Worm (Caenorhabditis elegans) whole organism, late embryonic: ENCODE data around the gene B0410.3.

Experiments
- C08G9.2 ChIP-seq: sonication (generic microtip); optimal IDR thresholded peaks from 2 replicates; lab custom pipeline; 2016; ENCODE audit warnings: mild to moderate bottlenecking, missing genetic modification characterization, moderate library complexity, missing compliant biosample characterization
- C38D4.7 ChIP-seq: fragments of 200-800 bp; sonication (Bioruptor generic); optimal IDR thresholded peaks from 2 replicates; lab custom pipeline; 2018; ENCODE audit warnings: mild to moderate bottlenecking, missing genetic modification characterization, moderate library complexity, missing compliant biosample characterization
- K02D7.2 ChIP-seq: sonication (generic microtip); optimal IDR thresholded peaks from 2 replicates; lab custom pipeline; 2017; ENCODE audit warnings: mild to moderate bottlenecking, missing genetic modification characterization, missing compliant biosample characterization
- T23F11.4 ChIP-seq: fragments of 200-800 bp; sonication (Bioruptor generic); optimal IDR thresholded peaks from 2 replicates; lab custom pipeline; 2018; ENCODE audit warnings: mild to moderate bottlenecking, missing genetic modification characterization, missing compliant biosample characterization
- ahr-1 ChIP-seq: sonication (generic microtip); optimal IDR thresholded peaks from 2 replicates; lab custom pipeline; 2016; ENCODE audit warnings: missing genetic modification characterization, missing compliant biosample characterization
- ceh-18 ChIP-seq: sonication (generic microtip); optimal IDR thresholded peaks from 2 replicates; lab custom pipeline; 2016; ENCODE audit warnings: missing genetic modification characterization, missing compliant biosample characterization
- ceh-19 ChIP-seq: fragments of 200-800 bp; sonication (Bioruptor generic); optimal IDR thresholded peaks from 2 replicates; lab custom pipeline; 2018; ENCODE audit warnings: mild to moderate bottlenecking, missing genetic modification characterization, missing compliant biosample characterization
- ceh-30 ChIP-seq: fragments of 150-350 bp; optimal IDR thresholded peaks from 2 replicates; lab custom pipeline; 2014; ENCODE audit warnings: missing biosample characterization, missing genetic modification characterization
- ceh-31 ChIP-seq: sonication (generic microtip); optimal IDR thresholded peaks from 2 replicates; lab custom pipeline; 2016; ENCODE audit warnings: missing genetic modification characterization, missing compliant biosample characterization
- ceh-34 ChIP-seq: sonication (generic microtip); optimal IDR thresholded peaks from 2 replicates; lab custom pipeline; 2016; ENCODE audit warnings: mild to moderate bottlenecking, missing genetic modification characterization, missing compliant biosample characterization
- ceh-45 ChIP-seq: fragments of 200-800 bp; sonication (Bioruptor generic); IDR thresholded peaks from 2 replicates; pipeline ENCODE4 v1.3.6; 2022; ENCODE audit warnings: missing genetic modification reagents, missing genetic modification characterization, missing compliant biosample characterization
- ceh-6 ChIP-seq: fragments of 200-800 bp; sonication (Bioruptor generic); optimal IDR thresholded peaks from 2 replicates; lab custom pipeline; 2018; ENCODE audit warnings: mild to moderate bottlenecking, missing genetic modification characterization, missing compliant biosample characterization
- dmd-4 ChIP-seq: sonication (generic microtip); optimal IDR thresholded peaks from 2 replicates; lab custom pipeline; 2016; ENCODE audit warnings: borderline replicate concordance, missing genetic modification characterization, missing compliant biosample characterization
- dve-1 ChIP-seq: sonication (generic microtip); optimal IDR thresholded peaks from 2 replicates; lab custom pipeline; 2017; ENCODE audit warnings: antibody characterized with exemption, mild to moderate bottlenecking, missing genetic modification characterization, missing compliant biosample characterization
- ets-4 ChIP-seq: sonication (generic microtip); optimal IDR thresholded peaks from 2 replicates; lab custom pipeline; 2016; ENCODE audit warnings: missing genetic modification characterization, missing compliant biosample characterization
- eyg-1 ChIP-seq: sonication (generic microtip); optimal IDR thresholded peaks from 2 replicates; lab custom pipeline; 2016; ENCODE audit warnings: missing genotype, missing genetic modification characterization, missing compliant biosample characterization
- fkh-6 ChIP-seq: sonication (generic microtip); optimal IDR thresholded peaks from 2 replicates; lab custom pipeline; 2016; ENCODE audit warnings: missing genetic modification characterization, missing compliant biosample characterization
- gmeb-2 ChIP-seq: sonication (generic microtip); optimal IDR thresholded peaks from 2 replicates; lab custom pipeline; 2016; ENCODE audit warnings: missing genetic modification characterization, inconsistent platforms, missing compliant biosample characterization
- hlh-30 ChIP-seq: sonication (generic microtip); optimal IDR thresholded peaks from 2 replicates; lab custom pipeline; 2017; ENCODE audit warnings: antibody characterized with exemption, missing genetic modification characterization, missing compliant biosample characterization; ENCODE audit not compliant: insufficient read depth
- hlh-8 ChIP-seq: sonication (generic microtip); optimal IDR thresholded peaks from 2 replicates; lab custom pipeline; 2016; ENCODE audit warnings: missing genotype, missing genetic modification characterization, missing compliant biosample characterization
- madf-2 ChIP-seq: sonication (generic microtip); optimal IDR thresholded peaks from 2 replicates; lab custom pipeline; 2017; ENCODE audit warnings: missing genetic modification characterization, missing compliant biosample characterization
- nhr-232 ChIP-seq: sonication (generic microtip); optimal IDR thresholded peaks from 2 replicates; lab custom pipeline; 2016; ENCODE audit warnings: missing genetic modification characterization, missing compliant biosample characterization
- npax-4 ChIP-seq: sonication (generic microtip); optimal IDR thresholded peaks from 2 replicates; lab custom pipeline; 2016; ENCODE audit warnings: missing genetic modification characterization, missing compliant biosample characterization
- odd-2 ChIP-seq: sonication (generic microtip); optimal IDR thresholded peaks from 2 replicates; lab custom pipeline; 2017; ENCODE audit warnings: antibody characterized with exemption, mild to moderate bottlenecking, missing genetic modification characterization, missing compliant biosample characterization
- pha-2 ChIP-seq: sonication (generic microtip); optimal IDR thresholded peaks from 2 replicates; lab custom pipeline; 2017; ENCODE audit warnings: mild to moderate bottlenecking, missing genetic modification characterization, missing compliant biosample characterization
- ref-2 ChIP-seq: sonication (generic microtip); optimal IDR thresholded peaks from 2 replicates; lab custom pipeline; 2016; ENCODE audit warnings: missing genetic modification characterization, missing compliant biosample characterization
- rnt-1 ChIP-seq: sonication (generic microtip); optimal IDR thresholded peaks from 2 replicates; lab custom pipeline; 2016; ENCODE audit warnings: missing genetic modification characterization, missing compliant biosample characterization
- sdc-2 ChIP-seq: sonication (generic microtip); optimal IDR thresholded peaks from 2 replicates; lab custom pipeline; 2016; ENCODE audit warnings: missing genotype, missing genetic modification characterization, missing compliant biosample characterization
- sox-2 ChIP-seq: fragments of 200-800 bp; sonication (Bioruptor generic); IDR thresholded peaks from 2 replicates; pipeline ENCODE4 v1.3.6; 2022; ENCODE audit warnings: missing genetic modification reagents, missing genetic modification characterization, missing compliant biosample characterization
- syd-9 ChIP-seq: sonication (generic microtip); optimal IDR thresholded peaks from 2 replicates; lab custom pipeline; 2016; ENCODE audit warnings: mild to moderate bottlenecking, missing genetic modification characterization, moderate library complexity, missing compliant biosample characterization
- tbx-7 ChIP-seq: sonication (generic microtip); optimal IDR thresholded peaks from 2 replicates; lab custom pipeline; 2016; ENCODE audit warnings: missing genotype, missing genetic modification characterization, missing compliant biosample characterization
- unc-3 ChIP-seq, 2 experiments: fragments of 200-800 bp in 1 of 2; sonication (Bioruptor generic) in 1 of 2; sonication (generic microtip) in 1 of 2; conservative IDR thresholded peaks in 1 of 2; optimal IDR thresholded peaks in 1 of 2; 2 replicates each; pipeline versions ENCODE4 v1.3.6 to Lab custom; 2016 to 2022; ENCODE audit warnings: missing compliant biosample characterization in 2 of 2, missing genetic modification characterization in 2 of 2, missing genetic modification reagents in 1 of 2
- unc-55 ChIP-seq: sonication (generic microtip); optimal IDR thresholded peaks from 2 replicates; lab custom pipeline; 2017; ENCODE audit warnings: missing biosample characterization, missing genetic modification reagents, missing genetic modification characterization
- zip-5 ChIP-seq: sonication (generic microtip); optimal IDR thresholded peaks from 2 replicates; lab custom pipeline; 2016; ENCODE audit warnings: missing genetic modification characterization, missing compliant biosample characterization
- ztf-16 ChIP-seq: sonication (generic microtip); optimal IDR thresholded peaks from 2 replicates; lab custom pipeline; 2017; ENCODE audit warnings: missing genetic modification characterization, missing compliant biosample characterization

B0410.3 gene

DNA sequence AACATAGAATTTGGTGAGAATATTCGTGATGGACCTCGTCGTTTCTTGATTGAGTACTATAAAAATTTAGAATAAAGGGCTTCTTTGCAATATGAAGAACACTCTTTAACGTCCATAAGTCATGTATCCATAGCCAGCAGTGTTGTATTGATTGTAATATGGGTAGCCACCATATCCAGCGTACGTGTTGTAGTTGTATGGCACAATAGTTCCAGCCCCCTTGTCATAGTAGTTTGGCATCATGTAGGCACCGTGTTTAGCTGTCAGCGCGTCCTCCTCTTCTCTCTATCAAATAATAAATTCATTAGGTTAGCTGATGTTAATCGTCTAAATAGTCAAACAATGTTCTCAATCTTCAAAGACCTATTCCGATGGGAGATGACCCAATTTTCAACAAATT, 18.0 kb downstream of the B0410.3 start:
- no peak for TF ChIP-seq madf-2 (tag; lab: Kevin White, UChicago)
- TF ChIP-seq zip-5 (tag; lab: Kevin White, UChicago) = no peak
- TF ChIP-seq ztf-16 (tag; lab: Kevin White, UChicago) = no peak
- TF ChIP-seq, all 69 proteins: peak for 0

ce11 chrX:2871037-2871436, 20.3 kb downstream of the B0410.3 start, which contains the start of gene F53B3.3:
F53B3.3 (minus strand) TSS chrX:2871137.
- TF ChIP-seq pha-2 (tag; lab: Kevin White, UChicago) = no peak
- peak; percentile 1 for TF ChIP-seq ets-4 (tag; lab: Kevin White, UChicago)
- no peak for TF ChIP-seq T23F11.4
- TF ChIP-seq rnt-1 (tag; lab: Kevin White, UChicago) = no peak
- peak; percentile 23 for TF ChIP-seq ceh-34 (tag; lab: Kevin White, UChicago)
- TF ChIP-seq ceh-18 = no peak
- no peak for TF ChIP-seq C38D4.7 (GFP tag; lab: Kevin White, UChicago)
- TF ChIP-seq K02D7.2 (tag; lab: Kevin White, UChicago) = no peak
- TF ChIP-seq ceh-31 (tag; lab: Kevin White, UChicago) = no peak
- no peak for TF ChIP-seq fkh-6 (tag; lab: Kevin White, UChicago)
- TF ChIP-seq dve-1 (tag; lab: Kevin White, UChicago) = peak; percentile 1
- no peak for TF ChIP-seq unc-55
- peak; percentile 24 for TF ChIP-seq ref-2
- TF ChIP-seq, all 69 proteins: peak for 4

DNA sequence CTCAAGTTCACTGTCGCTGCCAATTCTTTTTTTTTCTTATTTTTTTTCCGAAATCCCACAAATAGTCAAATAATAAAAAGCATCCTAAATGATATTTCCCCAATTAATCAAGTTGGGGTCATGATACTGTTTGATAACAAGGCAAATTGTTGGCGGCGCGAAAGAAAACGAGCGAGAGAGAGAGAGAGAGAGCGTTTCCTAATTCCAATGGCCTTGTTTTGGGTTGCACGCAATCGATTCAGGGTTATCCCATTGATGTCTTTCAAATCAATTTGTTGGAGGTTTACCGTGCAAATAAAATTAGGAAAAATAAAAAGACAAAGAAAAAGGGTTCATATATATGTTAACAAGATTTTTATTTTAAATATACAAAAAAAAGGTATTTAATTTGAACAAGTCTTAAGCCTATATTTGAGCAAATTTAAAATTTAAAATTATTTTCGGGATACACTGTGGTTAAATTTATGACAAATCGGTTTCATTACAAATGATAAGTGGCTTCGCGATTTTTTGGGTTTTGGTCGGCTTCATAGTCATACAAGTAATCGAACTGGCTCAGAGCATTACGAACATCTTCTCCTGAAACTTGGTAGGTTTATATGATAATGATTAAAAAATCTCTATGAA, 25.6 kb downstream of the B0410.3 start:
- TF ChIP-seq ref-2 = no peak

DNA sequence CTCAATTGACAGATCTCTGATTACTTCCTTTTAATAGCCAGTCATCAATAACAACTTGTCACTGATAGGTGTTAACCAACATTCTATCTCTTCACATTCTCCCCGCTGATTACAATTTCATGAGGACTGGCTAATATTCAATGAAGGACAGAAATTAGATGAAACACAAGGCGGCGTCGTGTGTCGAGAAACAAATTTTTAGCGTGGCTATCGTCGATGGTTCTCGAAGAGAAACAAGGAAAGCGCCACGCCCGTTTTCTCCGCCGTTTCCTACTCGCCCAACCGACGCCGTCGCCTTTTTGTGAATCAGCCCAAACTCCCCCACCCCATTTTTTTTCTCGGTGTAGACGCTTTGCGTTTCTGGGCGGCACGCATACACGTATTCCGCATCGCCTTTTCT, 27.3 kb downstream of the B0410.3 start, which contains the start of gene F53B3.6:
Gene F53B3.6, plus strand, starts transcription at position 284 of the 400 bp plus-strand sequence.
- no peak for TF ChIP-seq eyg-1 (tag; lab: Kevin White, UChicago)
- no peak for TF ChIP-seq pha-2 (tag; lab: Kevin White, UChicago)

ce11 chrX:2862372-2862771, 28.9 kb downstream of the B0410.3 start, which contains the start of gene comt-1:
comt-1 (minus strand) TSS chrX:2862472.
- TF ChIP-seq ceh-45 (GFP tag; lab: Robert Waterston, UW) (no peak), tbx-7 (tag; lab: Kevin White, UChicago) (no peak), unc-3 (GFP tag; conservative IDR thresholded peaks at IDR 0.05; lab: Robert Waterston, UW) (no peak), unc-3 (tag; optimal IDR thresholded peaks at IDR 0.05; lab: Kevin White, UChicago) (no peak), hlh-8 (tag; lab: Kevin White, UChicago) (no peak)

- TF ChIP-seq hlh-30 (tag; lab: Kevin White, UChicago) (peak; percentile 30), C08G9.2 (tag; lab: Kevin White, UChicago) (no peak)
Observed at ce11 chrX:2858380-2858779, 32.9 kb downstream of the B0410.3 start.

- TF ChIP-seq ceh-31 (tag; lab: Kevin White, UChicago) = peak; percentile 17
- no peak for TF ChIP-seq gmeb-2
- TF ChIP-seq, all 69 proteins: peak for 1
Observed at ce11 chrX:2857070-2857825, 34.0 kb downstream of the B0410.3 start, which contains the start of gene tra-4. tra-4 (minus strand) TSS chrX:2857603.

DNA sequence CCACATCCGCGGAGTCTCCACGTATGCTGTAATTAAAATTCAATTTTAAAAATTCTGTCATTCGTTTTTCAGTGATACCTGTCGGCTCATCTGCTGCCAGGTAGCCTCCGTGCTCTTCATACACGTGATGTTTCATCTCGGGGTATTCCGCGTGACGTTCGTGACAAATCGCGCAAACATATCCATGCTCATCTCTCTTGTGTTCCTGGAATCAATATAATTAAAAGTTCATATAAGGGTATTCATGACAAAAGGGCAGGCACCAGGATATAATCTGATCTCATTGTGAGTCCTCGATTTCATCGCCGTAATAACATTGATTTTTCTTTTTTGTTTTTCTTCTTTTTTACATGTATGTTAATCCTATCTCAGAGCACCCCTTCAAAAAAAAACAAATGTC, 37.3 kb downstream of the B0410.3 start:
- TF ChIP-seq zip-5 (tag; lab: Kevin White, UChicago) = no peak
- TF ChIP-seq syd-9 (tag; lab: Kevin White, UChicago) = no peak
- TF ChIP-seq nhr-232 (tag; lab: Kevin White, UChicago) = no peak
- TF ChIP-seq dmd-4 (tag; lab: Kevin White, UChicago) = no peak
- no peak for TF ChIP-seq sdc-2 (tag; lab: Kevin White, UChicago)
- no peak for TF ChIP-seq dve-1 (tag; lab: Kevin White, UChicago)
- TF ChIP-seq ahr-1 (tag; lab: Kevin White, UChicago) = no peak
- no peak for TF ChIP-seq ceh-18
- TF ChIP-seq odd-2 (tag; lab: Kevin White, UChicago) = no peak
- TF ChIP-seq sox-2 (GFP tag; lab: Robert Waterston, UW) = no peak
- TF ChIP-seq ceh-34 (tag; lab: Kevin White, UChicago) = no peak
- no peak for TF ChIP-seq npax-4 (tag; lab: Kevin White, UChicago)
- TF ChIP-seq ceh-6 (GFP tag; lab: Kevin White, UChicago) = no peak
- no peak for TF ChIP-seq ceh-30 (tag; lab: Kevin White, UChicago)
- no peak for TF ChIP-seq ceh-19
- TF ChIP-seq unc-55 = no peak
